Fruit fly (Drosophila melanogaster) whole organism, embryonic: ENCODE measurements around the gene Fbxl7.

ENCODE experiments used
- Antp ChIP-seq: fragments of 200-800 bp; sonication (Bioruptor generic); optimal IDR thresholded peaks from 3 replicates; lab custom pipeline; 2016; ENCODE audit warnings: missing biosample characterization, missing genetic modification characterization
- Blimp-1 ChIP-seq: fragments of 200-800 bp; sonication (Bioruptor generic); optimal IDR thresholded peaks from 3 replicates; lab custom pipeline; 2018; ENCODE audit warnings: missing biosample characterization, missing genetic modification characterization, mild to moderate bottlenecking, moderate library complexity, missing genetic modification reagents
- C15 ChIP-seq: fragments of 200-800 bp; sonication (Bioruptor generic); IDR thresholded peaks from 3 replicates; pipeline ENCODE4 v1.3.6; 2022; ENCODE audit warnings: missing biosample characterization, missing genetic modification characterization
- CG10565 ChIP-seq: fragments of 200-800 bp; sonication (Bioruptor generic); optimal IDR thresholded peaks from 3 replicates; lab custom pipeline; 2016; ENCODE audit warnings: missing biosample characterization, mild to moderate bottlenecking, missing genetic modification characterization
- CG10979 ChIP-seq: fragments of 200-800 bp; sonication (Bioruptor generic); optimal IDR thresholded peaks from 2 replicates; lab custom pipeline; 2018; ENCODE audit warnings: missing biosample characterization, mild to moderate bottlenecking, missing genetic modification characterization, moderate library complexity
- CG11398 ChIP-seq: fragments of 200-800 bp; sonication (Bioruptor generic); optimal IDR thresholded peaks from 2 replicates; lab custom pipeline; 2016; ENCODE audit warnings: missing biosample characterization, missing genetic modification characterization
- CG14050 ChIP-seq: fragments of 200-800 bp; sonication (Bioruptor generic); IDR thresholded peaks from 3 replicates; pipeline ENCODE4 v1.3.6; 2022; ENCODE audit warnings: missing biosample characterization, missing genetic modification characterization
- CG16863 ChIP-seq: fragments of 200-800 bp; sonication (Bioruptor generic); optimal IDR thresholded peaks from 3 replicates; lab custom pipeline; 2016; ENCODE audit warnings: missing biosample characterization, missing genetic modification characterization
- CG17361 ChIP-seq: fragments of 200-800 bp; sonication (Bioruptor generic); IDR thresholded peaks from 3 replicates; pipeline ENCODE4 v1.3.6; 2022; ENCODE audit warnings: missing biosample characterization, missing genetic modification characterization
- CG1792 ChIP-seq: fragments of 200-800 bp; sonication (Bioruptor generic); optimal IDR thresholded peaks from 2 replicates; lab custom pipeline; 2016; ENCODE audit warnings: missing biosample characterization, missing genetic modification characterization
- CG2678 ChIP-seq: fragments of 200-800 bp; sonication (Bioruptor generic); optimal IDR thresholded peaks from 3 replicates; lab custom pipeline; 2019; ENCODE audit warnings: missing biosample characterization, mild to moderate bottlenecking, missing genetic modification characterization, moderate library complexity
- CG31388 ChIP-seq: fragments of 200-800 bp; sonication (Bioruptor generic); optimal IDR thresholded peaks from 2 replicates; lab custom pipeline; 2016; ENCODE audit warnings: missing biosample characterization, missing genetic modification characterization
- CG32772 ChIP-seq: fragments of 200-800 bp; sonication (Bioruptor generic); IDR thresholded peaks from 2 replicates; pipeline ENCODE4 v1.3.6; 2022; ENCODE audit warnings: missing biosample characterization, missing genetic modification characterization
- CG34376 ChIP-seq: fragments of 200-800 bp; sonication (Bioruptor generic); optimal IDR thresholded peaks from 2 replicates; lab custom pipeline; 2018; ENCODE audit warnings: missing biosample characterization, mild to moderate bottlenecking, missing genetic modification characterization
- CG5245 ChIP-seq: fragments of 200-800 bp; sonication (Bioruptor generic); optimal IDR thresholded peaks from 3 replicates; lab custom pipeline; 2016; ENCODE audit warnings: missing biosample characterization, missing genetic modification characterization
- CG7556 ChIP-seq: fragments of 200-800 bp; sonication (Bioruptor generic); optimal IDR thresholded peaks from 2 replicates; lab custom pipeline; 2017; ENCODE audit warnings: missing biosample characterization, mild to moderate bottlenecking, missing genetic modification characterization
- CG8388 ChIP-seq: fragments of 200-800 bp; sonication (Bioruptor generic); optimal IDR thresholded peaks from 2 replicates; lab custom pipeline; 2019; ENCODE audit warnings: missing biosample characterization, mild to moderate bottlenecking, missing genetic modification characterization, moderate library complexity
- CG9817 ChIP-seq: fragments of 200-800 bp; sonication (Bioruptor generic); optimal IDR thresholded peaks from 2 replicates; lab custom pipeline; 2018; ENCODE audit warnings: missing biosample characterization, mild to moderate bottlenecking, missing genetic modification characterization, moderate library complexity
- Chrac-16 ChIP-seq: fragments of 200-800 bp; sonication (Bioruptor generic); optimal IDR thresholded peaks from 3 replicates; lab custom pipeline; 2016; ENCODE audit warnings: missing biosample characterization, missing genetic modification characterization
- CoRest ChIP-seq: fragments of 200-800 bp; sonication (Bioruptor generic); optimal IDR thresholded peaks from 3 replicates; lab custom pipeline; 2018; ENCODE audit warnings: missing biosample characterization, mild to moderate bottlenecking, missing genetic modification characterization, moderate library complexity
- Dad ChIP-seq: fragments of 200-800 bp; sonication (Bioruptor generic); optimal IDR thresholded peaks from 3 replicates; lab custom pipeline; 2016; ENCODE audit warnings: missing biosample characterization, missing genetic modification characterization
- Dek ChIP-seq: fragments of 200-800 bp; sonication (Bioruptor generic); optimal IDR thresholded peaks from 3 replicates; lab custom pipeline; 2019; ENCODE audit warnings: missing biosample characterization, mild to moderate bottlenecking, missing genetic modification characterization, moderate library complexity
- Dll ChIP-seq: fragments of 200-800 bp; sonication (Bioruptor generic); IDR thresholded peaks from 4 replicates; pipeline ENCODE4 v1.3.6; 2022; ENCODE audit warnings: missing biosample characterization, missing genetic modification characterization; ENCODE audit not compliant: partially characterized antibody
- Doc2 ChIP-seq: fragments of 200-800 bp; sonication (Bioruptor generic); IDR thresholded peaks from 2 replicates; pipeline ENCODE4 v1.3.6; 2022; ENCODE audit warnings: missing biosample characterization, missing genetic modification characterization
- Dp ChIP-seq: fragments of 200-800 bp; sonication (Bioruptor generic); optimal IDR thresholded peaks from 2 replicates; lab custom pipeline; 2018; ENCODE audit warnings: missing biosample characterization, mild to moderate bottlenecking, missing genetic modification characterization, moderate library complexity
- ERR ChIP-seq: fragments of 200-800 bp; sonication (Bioruptor generic); optimal IDR thresholded peaks from 2 replicates; lab custom pipeline; 2016; ENCODE audit warnings: missing biosample characterization, missing genetic modification characterization
- Gsc ChIP-seq: fragments of 200-800 bp; sonication (Bioruptor generic); IDR thresholded peaks from 2 replicates; pipeline ENCODE4 v1.3.6; 2022; ENCODE audit warnings: missing biosample characterization, missing genetic modification characterization
- Hr39 ChIP-seq: fragments of >200 bp; optimal IDR thresholded peaks from 2 replicates; lab custom pipeline; 2017
- Kr ChIP-seq: fragments of 200-800 bp; sonication (Bioruptor generic); optimal IDR thresholded peaks from 2 replicates; lab custom pipeline; 2017; ENCODE audit warnings: missing biosample characterization, mild to moderate bottlenecking, missing genetic modification characterization
- Mad ChIP-seq: fragments of 200-800 bp; sonication (Bioruptor generic); optimal IDR thresholded peaks from 2 replicates; lab custom pipeline; 2016; ENCODE audit warnings: missing biosample characterization, missing genetic modification characterization
- Myb ChIP-seq: fragments of 200-800 bp; sonication (Bioruptor generic); optimal IDR thresholded peaks from 2 replicates; lab custom pipeline; 2016; ENCODE audit warnings: missing biosample characterization, missing genetic modification characterization
- Neu2 ChIP-seq: fragments of 200-800 bp; sonication (Bioruptor generic); optimal IDR thresholded peaks from 3 replicates; lab custom pipeline; 2016; ENCODE audit warnings: missing biosample characterization, missing genetic modification characterization, borderline replicate concordance
- cg ChIP-seq: fragments of 200-800 bp; sonication (Bioruptor generic); optimal IDR thresholded peaks from 3 replicates; lab custom pipeline; 2019; ENCODE audit warnings: missing biosample characterization, mild to moderate bottlenecking, missing genetic modification characterization, moderate library complexity
- cwo ChIP-seq: fragments of 200-800 bp; sonication (Bioruptor generic); optimal IDR thresholded peaks from 3 replicates; lab custom pipeline; 2017; ENCODE audit warnings: missing biosample characterization, missing genetic modification characterization, mild to moderate bottlenecking, moderate library complexity, missing genetic modification reagents
- disco-r ChIP-seq: fragments of 200-800 bp; sonication (Bioruptor generic); optimal IDR thresholded peaks from 2 replicates; lab custom pipeline; 2016; ENCODE audit warnings: missing biosample characterization, missing genetic modification characterization
- fd96Cb ChIP-seq: fragments of 200-800 bp; sonication (Bioruptor generic); optimal IDR thresholded peaks from 2 replicates; lab custom pipeline; 2018; ENCODE audit warnings: missing biosample characterization, mild to moderate bottlenecking, missing genetic modification characterization, moderate library complexity
- grau ChIP-seq: fragments of 200-800 bp; optimal IDR thresholded peaks from 3 replicates; lab custom pipeline; 2019; ENCODE audit warnings: missing biosample characterization, mild to moderate bottlenecking, missing genetic modification characterization, moderate library complexity
- insv ChIP-seq, 2 experiments: fragments of 200-800 bp; sonication (Bioruptor generic); optimal IDR thresholded peaks; 3 replicates each; lab custom pipeline; 2016 to 2018; ENCODE audit warnings: missing biosample characterization in 2 of 2, missing genetic modification characterization in 2 of 2
- nerfin-1 ChIP-seq: fragments of 200-800 bp; sonication (Bioruptor generic); optimal IDR thresholded peaks from 3 replicates; lab custom pipeline; 2019; ENCODE audit warnings: missing biosample characterization, mild to moderate bottlenecking, missing genetic modification characterization, moderate library complexity
- pita ChIP-seq: fragments of 200-800 bp; sonication (Bioruptor generic); optimal IDR thresholded peaks from 2 replicates; lab custom pipeline; 2017; ENCODE audit warnings: missing biosample characterization, mild to moderate bottlenecking, missing genetic modification characterization
- pum ChIP-seq: fragments of 200-800 bp; sonication (Bioruptor generic); optimal IDR thresholded peaks from 2 replicates; lab custom pipeline; 2016; ENCODE audit warnings: missing biosample characterization, missing genetic modification characterization
- sens-2 ChIP-seq: fragments of 200-800 bp; sonication (Bioruptor generic); IDR thresholded peaks from 2 replicates; pipeline ENCODE4 v1.3.6; 2022; ENCODE audit warnings: missing biosample characterization, missing genetic modification characterization
- seq ChIP-seq: fragments of 200-800 bp; sonication (Bioruptor generic); IDR thresholded peaks from 2 replicates; pipeline ENCODE4 v1.3.6; 2022; ENCODE audit warnings: missing biosample characterization, missing genetic modification characterization
- sima ChIP-seq: fragments of 200-800 bp; sonication (Bioruptor generic); optimal IDR thresholded peaks from 2 replicates; lab custom pipeline; 2016; ENCODE audit warnings: missing biosample characterization, missing genetic modification characterization
- sqz ChIP-seq: fragments of 200-800 bp; sonication (Bioruptor generic); optimal IDR thresholded peaks from 3 replicates; lab custom pipeline; 2018; ENCODE audit warnings: missing biosample characterization, mild to moderate bottlenecking, missing genetic modification characterization
- stc ChIP-seq: fragments of 200-800 bp; sonication (Bioruptor generic); IDR thresholded peaks from 2 replicates; pipeline ENCODE4 v1.3.6; 2022; ENCODE audit warnings: missing biosample characterization, missing genetic modification characterization
- tap ChIP-seq: fragments of 200-800 bp; optimal IDR thresholded peaks from 3 replicates; lab custom pipeline; 2019; ENCODE audit warnings: missing biosample characterization, mild to moderate bottlenecking, missing genetic modification characterization, moderate library complexity
- tll ChIP-seq, 2 experiments: fragments of 200-800 bp in 1 of 2; fragments of >200 bp in 1 of 2; sonication (Bioruptor generic) in 1 of 2; optimal IDR thresholded peaks; 2 replicates each; lab custom pipeline; 2017 to 2019; ENCODE audit warnings: missing biosample characterization in 2 of 2, missing genetic modification characterization in 2 of 2, mild to moderate bottlenecking in 1 of 2, moderate library complexity in 1 of 2
- wdn ChIP-seq: fragments of 200-800 bp; sonication (Bioruptor generic); IDR thresholded peaks from 2 replicates; pipeline ENCODE4 v1.3.6; 2022; ENCODE audit warnings: missing biosample characterization, missing genetic modification characterization
- wor ChIP-seq: fragments of 200-800 bp; sonication (Bioruptor generic); IDR thresholded peaks from 2 replicates; pipeline ENCODE4 v1.3.6; 2022; ENCODE audit warnings: missing biosample characterization, missing genetic modification characterization
- zen ChIP-seq: fragments of 200-800 bp; sonication (Bioruptor generic); optimal IDR thresholded peaks from 3 replicates; lab custom pipeline; 2018; ENCODE audit warnings: missing biosample characterization, mild to moderate bottlenecking, missing genetic modification characterization, moderate library complexity

Fbxl7 gene

DNA sequence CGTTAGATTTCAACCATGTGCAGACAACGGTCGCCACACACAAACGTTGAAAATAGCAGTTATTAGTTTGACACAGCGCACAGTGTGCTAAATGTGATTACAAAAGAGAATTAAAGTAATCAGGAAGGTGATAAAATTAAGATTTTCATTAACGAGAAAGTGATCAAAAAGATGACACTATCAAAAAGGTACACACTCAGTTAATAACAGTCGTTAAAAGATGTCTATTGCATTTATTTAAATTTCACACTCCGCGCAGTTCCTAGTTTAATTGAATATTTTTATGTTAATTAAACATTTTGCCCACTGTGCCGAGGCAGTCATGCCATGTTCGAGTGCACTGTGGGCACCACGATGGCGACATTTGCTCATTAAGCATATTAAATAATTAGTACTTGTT lies 6.5 kb downstream of the Fbxl7 start (continued):
- 0 out of 2 replicates have a peak, but pooled peaks have one; percentile 21 for TF ChIP-seq stc (GFP tag; lab: Robert Waterston, UW)
- TF ChIP-seq CG31388 (GFP tag; lab: Kevin White, UChicago): no peak
- TF ChIP-seq Dek: no peak
- TF ChIP-seq sens-2 (GFP tag; lab: Robert Waterston, UW): no peak
- TF ChIP-seq Dp (GFP tag; lab: Kevin White, UChicago): no peak
- no peak for TF ChIP-seq disco-r
- TF ChIP-seq Dll (GFP tag; lab: Robert Waterston, UW): no peak
- TF ChIP-seq Doc2 (GFP tag; lab: Robert Waterston, UW): no peak
- TF ChIP-seq Antp (GFP tag; lab: Kevin White, UChicago): no peak
- TF ChIP-seq CG1792 (GFP tag; lab: Kevin White, UChicago): no peak
- TF ChIP-seq CG34376 (GFP tag; lab: Kevin White, UChicago): no peak
- no peak for TF ChIP-seq Gsc (GFP tag; lab: Robert Waterston, UW)
- TF ChIP-seq CG17361 (GFP tag; lab: Robert Waterston, UW): peak; percentile 41; the same call in 1 of the 3 replicates
- no peak for TF ChIP-seq tll (GFP tag; optimal IDR thresholded peaks at IDR 0.05; lab: Kevin White, UChicago)
- TF ChIP-seq pita (GFP tag; lab: Kevin White, UChicago): no peak
- TF ChIP-seq pum (GFP tag; lab: Kevin White, UChicago): no peak
- no peak for TF ChIP-seq fd96Cb (tag; lab: Kevin White, UChicago)
- no peak for TF ChIP-seq CG10565 (GFP tag; lab: Kevin White, UChicago)
- no peak for TF ChIP-seq Hr39 (lab: Kevin White, UChicago)
- peak; percentile 10 for TF ChIP-seq CG10979 (tag; lab: Kevin White, UChicago)
- no peak for TF ChIP-seq Mad (GFP tag; lab: Kevin White, UChicago)
- TF ChIP-seq Neu2 (GFP tag; lab: Kevin White, UChicago): no peak
- TF ChIP-seq Myb (GFP tag; lab: Kevin White, UChicago): no peak
- TF ChIP-seq CG7556 (GFP tag; lab: Kevin White, UChicago): peak; percentile 27
- TF ChIP-seq CG5245: no peak
- TF ChIP-seq CG2678 (tag; lab: Kevin White, UChicago): peak; percentile 51
- 0 out of 2 replicates have a peak, but pooled peaks have one; percentile 19 for TF ChIP-seq wor (GFP tag; lab: Robert Waterston, UW)
- TF ChIP-seq Dad (GFP tag; lab: Kevin White, UChicago): no peak
- no peak for TF ChIP-seq CG11398 (GFP tag; lab: Kevin White, UChicago)
- no peak for TF ChIP-seq Kr (GFP tag; lab: Kevin White, UChicago)
- TF ChIP-seq seq (GFP tag; lab: Robert Waterston, UW): no peak; the same call in 1 of the 2 replicates
- TF ChIP-seq CG8388 (GFP tag; lab: Kevin White, UChicago): peak; percentile 8
- TF ChIP-seq grau (tag; lab: Kevin White, UChicago): peak; percentile 40
- no peak for TF ChIP-seq nerfin-1
- no peak for TF ChIP-seq insv (GFP tag; optimal IDR thresholded peaks at IDR 0.05; lab: Kevin White, UChicago)
- TF ChIP-seq CoRest: peak; percentile 27
- peak; percentile 43 for TF ChIP-seq Blimp-1 (GFP tag; lab: Kevin White, UChicago)
- 0 out of 3 replicates have a peak, but pooled peaks have one; percentile 14 for TF ChIP-seq C15 (GFP tag; lab: Robert Waterston, UW)
- TF ChIP-seq cg (GFP tag; lab: Kevin White, UChicago): no peak
- peak; percentile 14 for TF ChIP-seq cwo
- no peak for TF ChIP-seq Chrac-16
- no peak for TF ChIP-seq ERR (GFP tag; lab: Kevin White, UChicago)
- TF ChIP-seq CG32772 (GFP tag; lab: Robert Waterston, UW): no peak
- TF ChIP-seq sima (GFP tag; lab: Kevin White, UChicago): no peak
- TF ChIP-seq CG16863 (GFP tag; lab: Kevin White, UChicago): no peak
- TF ChIP-seq zen (tag; lab: Kevin White, UChicago): peak; percentile 29
- no peak for TF ChIP-seq sqz
- peak; percentile 4 for TF ChIP-seq CG9817
- TF ChIP-seq CG14050 (GFP tag; lab: Robert Waterston, UW): peak; percentile 19; the same call in 1 of the 3 replicates
- no peak for TF ChIP-seq wdn
- TF ChIP-seq tap (tag; lab: Kevin White, UChicago): peak; percentile 12
